Fruit fly (Drosophila melanogaster) whole organism, embryonic: Measurements from ENCODE around the gene lama.

Experiments
- Abd-B ChIP-seq: fragments of 200-800 bp; sonication (Bioruptor generic); optimal IDR thresholded peaks from 2 replicates; lab custom pipeline; 2018; ENCODE audit warnings: missing biosample characterization, mild to moderate bottlenecking, missing genetic modification characterization, moderate library complexity
- Atf-2 ChIP-seq: fragments of 200-800 bp; sonication (Bioruptor generic); optimal IDR thresholded peaks from 2 replicates; lab custom pipeline; 2016; ENCODE audit warnings: missing biosample characterization, missing genetic modification characterization
- CG10267 ChIP-seq: fragments of 200-800 bp; sonication (Bioruptor generic); optimal IDR thresholded peaks from 2 replicates; lab custom pipeline; 2018; ENCODE audit warnings: missing biosample characterization, mild to moderate bottlenecking, missing genetic modification characterization, moderate library complexity
- CG10274 ChIP-seq: fragments of 200-800 bp; sonication (Bioruptor generic); optimal IDR thresholded peaks from 3 replicates; lab custom pipeline; 2017; ENCODE audit warnings: missing biosample characterization, mild to moderate bottlenecking, missing genetic modification characterization
- CG10366 ChIP-seq: fragments of 200-800 bp; sonication (Bioruptor generic); IDR thresholded peaks from 2 replicates; pipeline ENCODE4 v1.3.6; 2022; ENCODE audit warnings: missing biosample characterization, missing genetic modification characterization
- CG11398 ChIP-seq: fragments of 200-800 bp; sonication (Bioruptor generic); optimal IDR thresholded peaks from 2 replicates; lab custom pipeline; 2016; ENCODE audit warnings: missing biosample characterization, missing genetic modification characterization
- CG11456 ChIP-seq: fragments of 200-800 bp; sonication (Bioruptor generic); IDR thresholded peaks from 3 replicates; pipeline ENCODE4 v1.3.6; 2022; ENCODE audit warnings: missing biosample characterization, missing genetic modification characterization
- CG12219 ChIP-seq: fragments of 200-800 bp; sonication (Bioruptor generic); optimal IDR thresholded peaks from 3 replicates; lab custom pipeline; 2018; ENCODE audit warnings: missing biosample characterization, mild to moderate bottlenecking, missing genetic modification characterization
- CG14965 ChIP-seq: fragments of 200-800 bp; sonication (Bioruptor generic); optimal IDR thresholded peaks from 2 replicates; lab custom pipeline; 2016; ENCODE audit warnings: missing biosample characterization, missing genetic modification characterization, borderline replicate concordance
- CG17802 ChIP-seq: fragments of 200-800 bp; sonication (Bioruptor generic); optimal IDR thresholded peaks from 2 replicates; lab custom pipeline; 2018; ENCODE audit warnings: missing biosample characterization, mild to moderate bottlenecking, missing genetic modification characterization, moderate library complexity
- CG1832 ChIP-seq: fragments of 200-800 bp; sonication (Bioruptor generic); optimal IDR thresholded peaks from 2 replicates; lab custom pipeline; 2017; ENCODE audit warnings: missing biosample characterization, mild to moderate bottlenecking, missing genetic modification characterization, inconsistent platforms
- CG30431 ChIP-seq: fragments of 200-800 bp; sonication (Bioruptor generic); optimal IDR thresholded peaks from 2 replicates; lab custom pipeline; 2017; ENCODE audit warnings: missing biosample characterization, missing genetic modification characterization
- CG32767 ChIP-seq: fragments of 200-800 bp; sonication (Bioruptor generic); IDR thresholded peaks from 2 replicates; pipeline ENCODE4 v1.3.6; 2022; ENCODE audit warnings: missing biosample characterization, missing genetic modification characterization
- CG32772 ChIP-seq: fragments of 200-800 bp; sonication (Bioruptor generic); IDR thresholded peaks from 2 replicates; pipeline ENCODE4 v1.3.6; 2022; ENCODE audit warnings: missing biosample characterization, missing genetic modification characterization
- CG3407 ChIP-seq: fragments of 200-800 bp; sonication (Bioruptor generic); optimal IDR thresholded peaks from 2 replicates; lab custom pipeline; 2018; ENCODE audit warnings: missing biosample characterization, mild to moderate bottlenecking, missing genetic modification characterization
- CG42726 ChIP-seq: fragments of 200-800 bp; sonication (Bioruptor generic); IDR thresholded peaks from 2 replicates; pipeline ENCODE4 v1.3.6; 2022; ENCODE audit warnings: missing biosample characterization, missing genetic modification characterization; ENCODE audit not compliant: partially characterized antibody
- CG6791 ChIP-seq: fragments of 200-800 bp; sonication (Bioruptor generic); IDR thresholded peaks from 3 replicates; pipeline ENCODE4 v1.3.6; 2022; ENCODE audit warnings: missing biosample characterization, missing genetic modification characterization; ENCODE audit not compliant: partially characterized antibody
- CG8290 ChIP-seq, 3 experiments: fragments of 200-800 bp; sonication (Bioruptor generic); optimal IDR thresholded peaks; 2 replicates each; lab custom pipeline; 2016 to 2019; ENCODE audit warnings: missing biosample characterization in 3 of 3, missing genetic modification characterization in 3 of 3, mild to moderate bottlenecking in 2 of 3, moderate library complexity in 1 of 3
- CG8924 ChIP-seq: fragments of 200-800 bp; optimal IDR thresholded peaks from 3 replicates; lab custom pipeline; 2019; ENCODE audit warnings: missing biosample characterization, mild to moderate bottlenecking, missing genetic modification characterization, moderate library complexity
- Camta ChIP-seq: fragments of 200-800 bp; sonication (Bioruptor generic); optimal IDR thresholded peaks from 2 replicates; lab custom pipeline; 2016; ENCODE audit warnings: missing biosample characterization, missing genetic modification characterization
- Doc2 ChIP-seq: fragments of 200-800 bp; sonication (Bioruptor generic); IDR thresholded peaks from 2 replicates; pipeline ENCODE4 v1.3.6; 2022; ENCODE audit warnings: missing biosample characterization, missing genetic modification characterization
- ERR ChIP-seq: fragments of 200-800 bp; sonication (Bioruptor generic); optimal IDR thresholded peaks from 2 replicates; lab custom pipeline; 2016; ENCODE audit warnings: missing biosample characterization, missing genetic modification characterization
- HLH54F ChIP-seq: fragments of 200-800 bp; sonication (Bioruptor generic); optimal IDR thresholded peaks from 3 replicates; lab custom pipeline; 2016; ENCODE audit warnings: missing biosample characterization, missing genetic modification characterization
- Hey ChIP-seq: fragments of 200-800 bp; sonication (Bioruptor generic); optimal IDR thresholded peaks from 3 replicates; lab custom pipeline; 2018; ENCODE audit warnings: missing biosample characterization, mild to moderate bottlenecking, missing genetic modification characterization
- Hr3 ChIP-seq: fragments of 200-800 bp; sonication (Bioruptor generic); optimal IDR thresholded peaks from 3 replicates; lab custom pipeline; 2016; ENCODE audit warnings: missing biosample characterization, missing genetic modification characterization
- Rfx ChIP-seq: fragments of 200-800 bp; sonication (Bioruptor generic); IDR thresholded peaks from 2 replicates; pipeline ENCODE4 v1.3.6; 2022; ENCODE audit warnings: missing biosample characterization, missing genetic modification characterization
- Xbp1 ChIP-seq: fragments of 200-800 bp; sonication (Bioruptor generic); optimal IDR thresholded peaks from 3 replicates; lab custom pipeline; 2016; ENCODE audit warnings: missing biosample characterization, mild to moderate bottlenecking, missing genetic modification characterization
- cato ChIP-seq: fragments of 200-800 bp; sonication (Bioruptor generic); optimal IDR thresholded peaks from 2 replicates; lab custom pipeline; 2016; ENCODE audit warnings: missing biosample characterization, missing genetic modification characterization, borderline replicate concordance
- cg ChIP-seq: fragments of 200-800 bp; sonication (Bioruptor generic); optimal IDR thresholded peaks from 3 replicates; lab custom pipeline; 2019; ENCODE audit warnings: missing biosample characterization, mild to moderate bottlenecking, missing genetic modification characterization, moderate library complexity
- chif ChIP-seq, 2 experiments: fragments of 200-800 bp; sonication (Bioruptor generic); optimal IDR thresholded peaks; 3 replicates each; lab custom pipeline; 2016; ENCODE audit warnings: missing biosample characterization in 2 of 2, missing genetic modification characterization in 2 of 2
- exex ChIP-seq: fragments of 200-800 bp; sonication (Bioruptor generic); optimal IDR thresholded peaks from 4 replicates; lab custom pipeline; 2018; ENCODE audit warnings: missing biosample characterization, mild to moderate bottlenecking, missing genetic modification characterization, moderate library complexity
- gem ChIP-seq: fragments of 200-800 bp; sonication (Bioruptor generic); optimal IDR thresholded peaks from 2 replicates; lab custom pipeline; 2019; ENCODE audit warnings: missing biosample characterization, mild to moderate bottlenecking, missing genetic modification characterization, moderate library complexity
- grau ChIP-seq: fragments of 200-800 bp; optimal IDR thresholded peaks from 3 replicates; lab custom pipeline; 2019; ENCODE audit warnings: missing biosample characterization, mild to moderate bottlenecking, missing genetic modification characterization, moderate library complexity
- gt ChIP-seq: fragments of 200-800 bp; sonication (Bioruptor generic); IDR thresholded peaks from 2 replicates; pipeline ENCODE4 v1.3.6; 2022; ENCODE audit warnings: missing biosample characterization, missing genetic modification characterization
- hth ChIP-seq: fragments of >200 bp; optimal IDR thresholded peaks from 2 replicates; lab custom pipeline; 2017; ENCODE audit warnings: inconsistent platforms
- jing ChIP-seq: fragments of 200-800 bp; sonication (Bioruptor generic); optimal IDR thresholded peaks from 2 replicates; lab custom pipeline; 2018; ENCODE audit warnings: missing biosample characterization, mild to moderate bottlenecking, missing genetic modification characterization
- kay ChIP-seq: fragments of 200-800 bp; sonication (Bioruptor generic); optimal IDR thresholded peaks from 2 replicates; lab custom pipeline; 2016; ENCODE audit warnings: missing biosample characterization, missing genetic modification characterization
- lov ChIP-seq, 2 experiments: fragments of 200-800 bp in 1 of 2; fragments of >200 bp in 1 of 2; sonication (Bioruptor generic) in 1 of 2; IDR thresholded peaks in 1 of 2; optimal IDR thresholded peaks in 1 of 2; 2 replicates in 1 of 2; 3 replicates in 1 of 2; pipeline versions ENCODE4 v1.3.6 to Lab custom; 2017 to 2022; ENCODE audit warnings: missing biosample characterization in 1 of 2, missing genetic modification characterization in 1 of 2
- phol ChIP-seq: fragments of 200-800 bp; sonication (Bioruptor generic); optimal IDR thresholded peaks from 3 replicates; lab custom pipeline; 2018; ENCODE audit warnings: missing biosample characterization, mild to moderate bottlenecking, missing genetic modification characterization, moderate library complexity
- prd ChIP-seq, 3 experiments: fragments of >200 bp in 2 of 3; fragments of 200-800 bp in 1 of 3; sonication (Bioruptor generic) in 1 of 3; optimal IDR thresholded peaks in 2 of 3; IDR thresholded peaks in 1 of 3; 2 replicates in 2 of 3; 3 replicates in 1 of 3; pipeline versions ENCODE4 v1.3.6 to Lab custom; 2017 to 2022; ENCODE audit warnings: missing biosample characterization in 1 of 3, missing genetic modification characterization in 1 of 3
- shn ChIP-seq: fragments of 200-800 bp; sonication (Bioruptor generic); optimal IDR thresholded peaks from 3 replicates; lab custom pipeline; 2016; ENCODE audit warnings: missing biosample characterization, missing genetic modification characterization
- sisA ChIP-seq: fragments of 200-800 bp; sonication (Bioruptor generic); IDR thresholded peaks from 2 replicates; pipeline ENCODE4 v1.3.6; 2022; ENCODE audit warnings: missing biosample characterization, missing genetic modification characterization
- sna ChIP-seq: fragments of 200-800 bp; sonication (Bioruptor generic); IDR thresholded peaks from 2 replicates; pipeline ENCODE4 v1.3.6; 2022; ENCODE audit warnings: missing biosample characterization, missing genetic modification characterization; ENCODE audit not compliant: partially characterized antibody
- trh ChIP-seq: fragments of 200-800 bp; sonication (Bioruptor generic); optimal IDR thresholded peaks from 2 replicates; lab custom pipeline; 2016; ENCODE audit warnings: missing biosample characterization, missing genetic modification characterization
- tx ChIP-seq: fragments of 200-800 bp; sonication (Bioruptor generic); optimal IDR thresholded peaks from 2 replicates; lab custom pipeline; 2016; ENCODE audit warnings: missing biosample characterization, missing genetic modification characterization
- usp ChIP-seq: fragments of >200 bp; optimal IDR thresholded peaks from 2 replicates; lab custom pipeline; 2017; ENCODE audit warnings: missing biosample characterization, missing genetic modification characterization
- zen ChIP-seq: fragments of 200-800 bp; sonication (Bioruptor generic); optimal IDR thresholded peaks from 3 replicates; lab custom pipeline; 2018; ENCODE audit warnings: missing biosample characterization, mild to moderate bottlenecking, missing genetic modification characterization, moderate library complexity

lama gene

dm6 chr3L:5355074-5355790 lies 491 bp downstream of the lama start, which contains the start of gene CG46456 (continued):
- TF ChIP-seq exex (tag; lab: Kevin White, UChicago): peak; percentile 84
- 0 out of 2 replicates have a peak, but pooled peaks have one; percentile 15 for TF ChIP-seq CG42726
- peak; percentile 80 for TF ChIP-seq CG32772 (GFP tag; lab: Robert Waterston, UW)
- peak; percentile 75 for TF ChIP-seq cato (GFP tag; lab: Kevin White, UChicago)
- no peak for TF ChIP-seq CG6791 (GFP tag; lab: Robert Waterston, UW)
- peak; percentile 68 for TF ChIP-seq jing (GFP tag; lab: Kevin White, UChicago)
- peak; percentile 93 for TF ChIP-seq zen (tag; lab: Kevin White, UChicago)
- peak; percentile 91 for TF ChIP-seq CG3407 (GFP tag; lab: Kevin White, UChicago)
- peak; percentile 72 for TF ChIP-seq kay
- no peak for TF ChIP-seq sna
- peak; percentile 93 for TF ChIP-seq CG32767
- no peak for TF ChIP-seq CG14965 (GFP tag; lab: Kevin White, UChicago)
- peak; percentile 88 for TF ChIP-seq CG10366 (GFP tag; lab: Robert Waterston, UW)
- TF ChIP-seq CG30431 (GFP tag; lab: Kevin White, UChicago): peak; percentile 66
- TF ChIP-seq phol: peak; percentile 95
- TF ChIP-seq Rfx: peak; percentile 94
- peak; percentile 91 for TF ChIP-seq CG8290 (GFP tag; optimal IDR thresholded peaks at IDR 0.05; lab: Kevin White, UChicago)
- peak; percentile 57 to 67 for TF ChIP-seq CG8290 (tag; optimal IDR thresholded peaks at IDR 0.05; lab: Kevin White, UChicago)
- peak; percentile 33 for TF ChIP-seq trh (GFP tag; lab: Kevin White, UChicago)
- peak; percentile 97 for TF ChIP-seq grau
- TF ChIP-seq CG12219: peak; percentile 94
- peak; percentile 85 for TF ChIP-seq Abd-B (GFP tag; lab: Kevin White, UChicago)
- TF ChIP-seq CG11398 (GFP tag; lab: Kevin White, UChicago): peak; percentile 0
- TF ChIP-seq hth: no peak
- no peak for TF ChIP-seq Doc2
- TF ChIP-seq cg: no peak
- no peak for TF ChIP-seq ERR (GFP tag; lab: Kevin White, UChicago)
- TF ChIP-seq HLH54F: peak; percentile 63
- TF ChIP-seq chif (GFP tag; optimal IDR thresholded peaks at IDR 0.05; lab: Kevin White, UChicago): peak; percentile 47 to 77
- peak; percentile 96 for TF ChIP-seq CG10267 (tag; lab: Kevin White, UChicago)
- peak; percentile 80; the same call in 2 of the 3 replicates for TF ChIP-seq CG11456 (GFP tag; lab: Robert Waterston, UW)
- TF ChIP-seq CG17802 (tag; lab: Kevin White, UChicago): peak; percentile 55
- peak; percentile 72 for TF ChIP-seq CG10274 (GFP tag; lab: Kevin White, UChicago)
- peak; percentile 60 for TF ChIP-seq Camta (GFP tag; lab: Kevin White, UChicago)
- TF ChIP-seq usp (GFP tag; lab: Kevin White, UChicago): no peak
- peak; percentile 32 for TF ChIP-seq Atf-2 (GFP tag; lab: Kevin White, UChicago)
- no peak for TF ChIP-seq CG1832 (GFP tag; lab: Kevin White, UChicago)
- TF ChIP-seq gem (tag; lab: Kevin White, UChicago): peak; percentile 98
- TF ChIP-seq prd (optimal IDR thresholded peaks at IDR 0.05; lab: Kevin White, UChicago): no peak
- TF ChIP-seq prd (GFP tag; IDR thresholded peaks at IDR 0.05; lab: Robert Waterston, UW): peak; percentile 93
- peak; percentile 87 for TF ChIP-seq Hr3 (GFP tag; lab: Kevin White, UChicago)
- TF ChIP-seq Hey: peak; percentile 33
- TF ChIP-seq CG8924 (tag; lab: Kevin White, UChicago): peak; percentile 98
- TF ChIP-seq lov (optimal IDR thresholded peaks at IDR 0.05; lab: Kevin White, UChicago): no peak
- peak; percentile 83; the same call in 2 of the 3 replicates for TF ChIP-seq lov (GFP tag; IDR thresholded peaks at IDR 0.05; lab: Robert Waterston, UW)
- TF ChIP-seq gt: no peak
- peak; percentile 22 for TF ChIP-seq shn (GFP tag; lab: Kevin White, UChicago)
- peak; percentile 84 for TF ChIP-seq sisA (GFP tag; lab: Robert Waterston, UW)
- peak; percentile 22 for TF ChIP-seq tx (GFP tag; lab: Kevin White, UChicago)
- TF ChIP-seq Xbp1 (GFP tag; lab: Kevin White, UChicago): peak; percentile 90
